Worm (Caenorhabditis elegans) whole organism, midembryonic: ENCODE measurements around the gene F23D12.4.

Experiments used
- cog-1 ChIP-seq: sonication (generic microtip); optimal IDR thresholded peaks from 2 replicates; lab custom pipeline; 2016; ENCODE audit warnings: missing genetic modification characterization, missing compliant biosample characterization
- klf-2 ChIP-seq: fragments of 200-800 bp; sonication (Bioruptor generic); conservative IDR thresholded peaks from 2 replicates; pipeline ENCODE4 v1.3.6; 2022; ENCODE audit warnings: missing genetic modification reagents, missing genetic modification characterization, missing compliant biosample characterization
- ztf-29 ChIP-seq: fragments of 200-800 bp; sonication (Bioruptor generic); IDR thresholded peaks from 2 replicates; pipeline ENCODE4 v1.3.6; 2022; ENCODE audit warnings: missing genetic modification reagents, missing genetic modification characterization, missing compliant biosample characterization

- TF ChIP-seq ztf-29 (GFP tag; lab: Robert Waterston, UW) = no peak
- no peak for TF ChIP-seq klf-2 (GFP tag; lab: Robert Waterston, UW)
- TF ChIP-seq cog-1 (tag; lab: Kevin White, UChicago) = no peak
Observed at ce11 chrX:14492441-14492840, 47.6 kb downstream of the F23D12.4 start.
